Fruit fly (Drosophila melanogaster): Measurements from ENCODE around the gene Grip163.

The Grip163 gene

DNA sequence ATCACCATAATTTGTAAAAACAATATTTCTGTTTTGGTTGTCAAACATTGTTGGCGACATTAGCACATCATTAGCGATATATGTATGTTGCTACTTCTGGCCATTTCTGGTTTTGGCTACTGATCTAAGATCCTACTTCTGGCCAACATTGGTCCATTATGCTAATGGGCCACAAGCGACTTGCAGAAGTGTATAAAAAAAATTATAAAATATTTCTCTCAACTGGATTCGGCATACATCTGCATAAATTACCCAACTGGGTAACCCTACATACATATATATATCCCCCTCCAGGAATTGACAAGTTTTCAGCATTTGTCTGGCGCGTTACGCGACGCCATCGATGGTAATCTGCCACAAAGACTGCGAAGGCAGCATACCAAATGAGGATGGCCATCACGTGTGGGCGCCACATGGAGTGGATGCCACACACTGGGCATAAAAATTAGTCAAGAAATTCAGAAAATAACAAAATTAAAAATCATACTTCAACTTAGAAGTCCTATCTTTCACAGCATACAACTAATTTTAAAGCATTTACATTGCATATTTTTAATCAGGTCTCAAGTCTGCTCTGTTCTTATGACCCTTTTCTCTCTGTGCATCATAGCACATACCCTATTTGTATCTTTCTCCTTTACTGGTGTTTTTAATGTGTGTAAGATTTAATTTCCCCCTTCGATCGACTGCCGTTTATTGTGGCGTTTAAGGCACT, 39.7 kb upstream of the Grip163 start (continued):
- no peak for TF ChIP-seq CG2129 (GFP tag; IDR thresholded peaks at IDR 0.05; ENCODE audit: partially characterized antibody)
- TF ChIP-seq chm (GFP tag; IDR thresholded peaks at IDR 0.05) = peak; percentile 40; the same call in 1 of the 2 replicates
- no peak for TF ChIP-seq CG4617 (GFP tag; optimal IDR thresholded peaks at IDR 0.05; ENCODE audit: borderline replicate concordance)
- peak in 1 of 2 experiments; percentile 55 for TF ChIP-seq eve (GFP tag; optimal IDR thresholded peaks at IDR 0.05)
- no peak for TF ChIP-seq TFAM (GFP tag; optimal IDR thresholded peaks at IDR 0.05)
- peak; percentile 21 for TF ChIP-seq Xbp1 (GFP tag; optimal IDR thresholded peaks at IDR 0.05)
- no peak for TF ChIP-seq Atf6 (GFP tag; IDR thresholded peaks at IDR 0.05)
- TF ChIP-seq CG10654 (GFP tag; optimal IDR thresholded peaks at IDR 0.05) = peak; percentile 16
- no peak for TF ChIP-seq sug (tag; optimal IDR thresholded peaks at IDR 0.05)
- no peak for TF ChIP-seq CG34224 (GFP tag; IDR thresholded peaks at IDR 0.05; ENCODE audit: partially characterized antibody)
- TF ChIP-seq Aef1 (GFP tag; IDR thresholded peaks at IDR 0.05) = 0 out of 3 replicates have a peak, but pooled peaks have one; percentile 30
- no peak for TF ChIP-seq CrebB (tag; optimal IDR thresholded peaks at IDR 0.05)
- peak; percentile 71 for TF ChIP-seq Blimp-1 (GFP tag; optimal IDR thresholded peaks at IDR 0.05)
- TF ChIP-seq CG11456 (GFP tag; IDR thresholded peaks at IDR 0.05) = no peak
- TF ChIP-seq CG12744 (GFP tag; optimal IDR thresholded peaks at IDR 0.05) = no peak
- no peak for TF ChIP-seq PHDP (tag; optimal IDR thresholded peaks at IDR 0.05)
- TF ChIP-seq Gug (GFP tag; IDR thresholded peaks at IDR 0.05) = peak; percentile 26; the same call in 1 of the 4 replicates
- TF ChIP-seq pros (GFP tag; optimal IDR thresholded peaks at IDR 0.05) = no peak
- TF ChIP-seq Asciz (GFP tag; optimal IDR thresholded peaks at IDR 0.05) = peak; percentile 39
- TF ChIP-seq gcm (GFP tag; optimal IDR thresholded peaks at IDR 0.05) = no peak
- TF ChIP-seq lbe (GFP tag; optimal IDR thresholded peaks at IDR 0.05) = no peak
- TF ChIP-seq H15 (GFP tag; IDR thresholded peaks at IDR 0.05) = peak; percentile 63; the same call in 2 of the 3 replicates
- no peak for TF ChIP-seq Vsx1 (GFP tag; optimal IDR thresholded peaks at IDR 0.05)
- no peak for TF ChIP-seq kah (GFP tag; optimal IDR thresholded peaks at IDR 0.05)
- TF ChIP-seq slbo (GFP tag; IDR thresholded peaks at IDR 0.05) = peak; percentile 5; the same call in 1 of the 2 replicates
- peak; percentile 58 for TF ChIP-seq CG11504 (tag; optimal IDR thresholded peaks at IDR 0.05)
- peak; percentile 9 for TF ChIP-seq CG2202 (tag; optimal IDR thresholded peaks at IDR 0.05)
- peak; percentile 89 for TF ChIP-seq CG10979 (tag; optimal IDR thresholded peaks at IDR 0.05)
- TF ChIP-seq grau (tag; optimal IDR thresholded peaks at IDR 0.05) = peak; percentile 40
- TF ChIP-seq Deaf1 (tag; optimal IDR thresholded peaks at IDR 0.05) = no peak
- no peak for TF ChIP-seq CG33213 (GFP tag; optimal IDR thresholded peaks at IDR 0.05)
- TF ChIP-seq mirr (GFP tag; optimal IDR thresholded peaks at IDR 0.05) = no peak
- peak; percentile 63 for TF ChIP-seq croc (GFP tag; conservative IDR thresholded peaks at IDR 0.05)
- no peak for TF ChIP-seq CG11398 (GFP tag; optimal IDR thresholded peaks at IDR 0.05)
- TF ChIP-seq CG6791 (GFP tag; IDR thresholded peaks at IDR 0.05; ENCODE audit: partially characterized antibody) = no peak
- no peak for TF ChIP-seq tna (GFP tag; IDR thresholded peaks at IDR 0.05; ENCODE audit: partially characterized antibody)
- no peak for TF ChIP-seq Dek (tag; optimal IDR thresholded peaks at IDR 0.05)
- TF ChIP-seq CG6654 (GFP tag; optimal IDR thresholded peaks at IDR 0.05) = peak; percentile 19
- TF ChIP-seq CG7839 (tag; optimal IDR thresholded peaks at IDR 0.05) = peak; percentile 42
- TF ChIP-seq Gsc (GFP tag; IDR thresholded peaks at IDR 0.05) = no peak
- TF ChIP-seq nmo (GFP tag; optimal IDR thresholded peaks at IDR 0.05) = peak; percentile 50
- TF ChIP-seq Hmr (GFP tag; optimal IDR thresholded peaks at IDR 0.05) = no peak
- TF ChIP-seq cad (GFP tag; optimal IDR thresholded peaks at IDR 0.05) = no peak
- TF ChIP-seq wdn (GFP tag; IDR thresholded peaks at IDR 0.05) = no peak
- TF ChIP-seq Atf-2 (GFP tag; optimal IDR thresholded peaks at IDR 0.05) = peak; percentile 22
- TF ChIP-seq Ets65A (GFP tag) = peak; percentile 39
- TF ChIP-seq CG16863 (GFP tag; optimal IDR thresholded peaks at IDR 0.05) = peak; percentile 20
- peak; percentile 25; the same call in 1 of the 2 replicates for TF ChIP-seq al (GFP tag; IDR thresholded peaks at IDR 0.05)
- no peak for TF ChIP-seq Trl (optimal IDR thresholded peaks at IDR 0.05)
- TF ChIP-seq Trl (GFP tag; optimal IDR thresholded peaks at IDR 0.05) = no peak
